Fruit fly (Drosophila melanogaster) whole organism, embryonic: ENCODE measurements around the gene CG31268.

Experiments
- CG11085 ChIP-seq: fragments of 200-800 bp; sonication (Bioruptor generic); IDR thresholded peaks from 2 replicates; pipeline ENCODE4 v1.3.6; 2022; ENCODE audit warnings: missing biosample characterization, missing genetic modification characterization
- CG18764 ChIP-seq: fragments of 200-800 bp; sonication (Bioruptor generic); optimal IDR thresholded peaks from 3 replicates; lab custom pipeline; 2016; ENCODE audit warnings: missing biosample characterization, missing genetic modification characterization
- CG2129 ChIP-seq: fragments of 200-800 bp; sonication (Bioruptor generic); IDR thresholded peaks from 2 replicates; pipeline ENCODE4 v1.3.6; 2022; ENCODE audit warnings: missing biosample characterization, missing genetic modification characterization; ENCODE audit not compliant: partially characterized antibody
- CG2712 ChIP-seq: fragments of 200-800 bp; optimal IDR thresholded peaks from 3 replicates; lab custom pipeline; 2019; ENCODE audit warnings: missing biosample characterization, mild to moderate bottlenecking, missing genetic modification characterization, moderate library complexity
- CG8359 ChIP-seq: fragments of 200-800 bp; sonication (Bioruptor generic); optimal IDR thresholded peaks from 2 replicates; lab custom pipeline; 2017; ENCODE audit warnings: missing biosample characterization, mild to moderate bottlenecking, missing genetic modification characterization, borderline replicate concordance
- Dek ChIP-seq: fragments of 200-800 bp; sonication (Bioruptor generic); optimal IDR thresholded peaks from 3 replicates; lab custom pipeline; 2019; ENCODE audit warnings: missing biosample characterization, mild to moderate bottlenecking, missing genetic modification characterization, moderate library complexity
- Dfd ChIP-seq, 2 experiments: fragments of >200 bp; optimal IDR thresholded peaks; 2 replicates each; lab custom pipeline; 2017; ENCODE audit warnings: missing biosample characterization in 2 of 2, missing genetic modification characterization in 2 of 2
- Doc3 ChIP-seq: fragments of 200-800 bp; sonication (Bioruptor generic); IDR thresholded peaks from 3 replicates; pipeline ENCODE4 v1.3.6; 2022; ENCODE audit warnings: missing biosample characterization, missing genetic modification characterization; ENCODE audit not compliant: partially characterized antibody
- Sry-δ ChIP-seq: fragments of 200-800 bp; sonication (Bioruptor generic); optimal IDR thresholded peaks from 2 replicates; lab custom pipeline; 2016; ENCODE audit warnings: missing biosample characterization, missing genetic modification characterization
- caup ChIP-seq: fragments of 200-800 bp; sonication (Bioruptor generic); optimal IDR thresholded peaks from 3 replicates; lab custom pipeline; 2017; ENCODE audit warnings: missing biosample characterization, mild to moderate bottlenecking, missing genetic modification characterization, moderate library complexity; ENCODE audit not compliant: severe bottlenecking
- ham ChIP-seq: fragments of 200-800 bp; sonication (Bioruptor generic); IDR thresholded peaks from 2 replicates; pipeline ENCODE4 v1.3.6; 2022; ENCODE audit warnings: missing biosample characterization, missing genetic modification characterization
- jing ChIP-seq: fragments of 200-800 bp; sonication (Bioruptor generic); optimal IDR thresholded peaks from 2 replicates; lab custom pipeline; 2018; ENCODE audit warnings: missing biosample characterization, mild to moderate bottlenecking, missing genetic modification characterization
- pfk ChIP-seq: fragments of 200-800 bp; sonication (Bioruptor generic); optimal IDR thresholded peaks from 2 replicates; lab custom pipeline; 2018; ENCODE audit warnings: missing biosample characterization, mild to moderate bottlenecking, missing genetic modification characterization, moderate library complexity

- no peak for TF ChIP-seq jing
- no peak for TF ChIP-seq Doc3 (GFP tag; lab: Robert Waterston, UW)
- TF ChIP-seq ham (GFP tag; lab: Robert Waterston, UW), result no peak
- no peak for TF ChIP-seq CG8359 (GFP tag; lab: Kevin White, UChicago)
- no peak for TF ChIP-seq Dek (tag; lab: Kevin White, UChicago)
- no peak for TF ChIP-seq Dfd (GFP tag; optimal IDR thresholded peaks at IDR 0.05; lab: Kevin White, UChicago)
- TF ChIP-seq pfk, result no peak
- TF ChIP-seq CG11085, result no peak
- TF ChIP-seq CG18764 (GFP tag; lab: Kevin White, UChicago), result no peak
- TF ChIP-seq CG2129 (GFP tag; lab: Robert Waterston, UW), result no peak
- TF ChIP-seq CG2712 (tag; lab: Kevin White, UChicago), result no peak
- TF ChIP-seq Sry-δ (GFP tag; lab: Kevin White, UChicago), result no peak
- TF ChIP-seq caup (GFP tag; lab: Kevin White, UChicago), result no peak
Measured at dm6 chr3R:17067721-17068120, 36.1 kb downstream of the CG31268 start.
